Fruit fly (Drosophila melanogaster) whole organism, wandering third instar larva: ENCODE data around the gene CG7514.

Experiments
- Abd-B ChIP-seq: fragments of >200 bp; optimal IDR thresholded peaks from 2 replicates; lab custom pipeline; 2017; ENCODE audit warnings: missing biosample characterization, missing genetic modification characterization
- CG32264 ChIP-seq: fragments of 200-800 bp; sonication (Bioruptor generic); optimal IDR thresholded peaks from 2 replicates; lab custom pipeline; 2016; ENCODE audit warnings: missing biosample characterization, missing genetic modification characterization
- CG9705 ChIP-seq: fragments of 200-800 bp; sonication (Bioruptor generic); optimal IDR thresholded peaks from 2 replicates; lab custom pipeline; 2018; ENCODE audit warnings: missing biosample characterization, mild to moderate bottlenecking, missing genetic modification characterization
- CrebA ChIP-seq: fragments of 200-800 bp; sonication (Bioruptor generic); optimal IDR thresholded peaks from 2 replicates; lab custom pipeline; 2016; ENCODE audit warnings: missing biosample characterization, mild to moderate bottlenecking, missing genetic modification characterization, borderline replicate concordance
- Dfd ChIP-seq: fragments of >200 bp; optimal IDR thresholded peaks from 2 replicates; lab custom pipeline; 2017; ENCODE audit warnings: missing biosample characterization, missing genetic modification characterization
- Dif ChIP-seq: fragments of 200-275, 200-300 bp; sonication (Bioruptor generic); optimal IDR thresholded peaks from 2 replicates; lab custom pipeline; 2018; ENCODE audit warnings: missing biosample characterization, missing genetic modification characterization; ENCODE audit not compliant: partially characterized antibody
- GATAd ChIP-seq: sonication (Bioruptor generic); optimal IDR thresholded peaks from 2 replicates; lab custom pipeline; 2016; ENCODE audit warnings: missing biosample characterization, missing genetic modification characterization
- HLH106 ChIP-seq: fragments of 200-800 bp; optimal IDR thresholded peaks from 3 replicates; lab custom pipeline; 2019; ENCODE audit warnings: missing biosample characterization, mild to moderate bottlenecking, missing genetic modification characterization, moderate library complexity
- Hnf4 ChIP-seq: fragments of 200-800 bp; sonication (Bioruptor generic); optimal IDR thresholded peaks from 2 replicates; lab custom pipeline; 2016; ENCODE audit warnings: missing biosample characterization, mild to moderate bottlenecking, missing genetic modification characterization
- Hr78 ChIP-seq: fragments of >200 bp; optimal IDR thresholded peaks from 2 replicates; lab custom pipeline; 2017; ENCODE audit warnings: missing biosample characterization, missing genetic modification characterization
- Hr83 ChIP-seq: fragments of 200-300 bp; sonication (Bioruptor generic); optimal IDR thresholded peaks from 2 replicates; lab custom pipeline; 2016; ENCODE audit warnings: missing biosample characterization, mild to moderate bottlenecking, missing genetic modification characterization, moderate library complexity; ENCODE audit not compliant: poor library complexity, severe bottlenecking
- Jra ChIP-seq: sonication (Bioruptor generic); optimal IDR thresholded peaks from 2 replicates; lab custom pipeline; 2016; ENCODE audit warnings: missing biosample characterization, missing genetic modification characterization
- Mio ChIP-seq: sonication (Bioruptor generic); optimal IDR thresholded peaks from 2 replicates; lab custom pipeline; 2016; ENCODE audit warnings: missing biosample characterization, missing genetic modification characterization
- Myc ChIP-seq: fragments of >200 bp; optimal IDR thresholded peaks from 2 replicates; lab custom pipeline; 2017
- N ChIP-seq: fragments of >200 bp; optimal IDR thresholded peaks from 2 replicates; lab custom pipeline; 2018; ENCODE audit warnings: missing biosample characterization, missing external identifiers, missing genetic modification characterization
- OdsH ChIP-seq: fragments of 200-800 bp; sonication (Bioruptor generic); optimal IDR thresholded peaks from 2 replicates; lab custom pipeline; 2016; ENCODE audit warnings: missing biosample characterization, mild to moderate bottlenecking, missing genetic modification characterization
- Rel ChIP-seq, 2 experiments: fragments of 200-800 bp; sonication (Bioruptor generic) in 1 of 2; optimal IDR thresholded peaks; 2 replicates in 1 of 2; 3 replicates in 1 of 2; lab custom pipeline; 2016 to 2019; ENCODE audit warnings: mild to moderate bottlenecking in 2 of 2, missing biosample characterization in 2 of 2, missing genetic modification characterization in 2 of 2, moderate library complexity in 1 of 2
- Sp1 ChIP-seq: fragments of 200-800 bp; sonication (Bioruptor generic); optimal IDR thresholded peaks from 3 replicates; lab custom pipeline; 2019; ENCODE audit warnings: missing biosample characterization, mild to moderate bottlenecking, missing genetic modification characterization, moderate library complexity
- Vsx2 ChIP-seq: fragments of 200-300, 225-300 bp; sonication (Bioruptor generic); optimal IDR thresholded peaks from 2 replicates; lab custom pipeline; 2018; ENCODE audit warnings: missing biosample characterization, missing genetic modification characterization; ENCODE audit not compliant: partially characterized antibody
- br ChIP-seq: fragments of 200-800 bp; sonication (Bioruptor generic); optimal IDR thresholded peaks from 2 replicates; lab custom pipeline; 2016; ENCODE audit warnings: missing biosample characterization, missing genetic modification characterization
- brk ChIP-seq: fragments of 200-800 bp; sonication (Bioruptor generic); optimal IDR thresholded peaks from 2 replicates; lab custom pipeline; 2016; ENCODE audit warnings: missing biosample characterization, mild to moderate bottlenecking, missing genetic modification characterization
- dl ChIP-seq, 2 experiments: fragments of 175-275, 200-275 bp in 1 of 2; fragments of 200-275 bp in 1 of 2; sonication (Bioruptor generic); optimal IDR thresholded peaks; lab custom pipeline; 2018; ENCODE audit warnings: mild to moderate bottlenecking in 2 of 2, missing biosample characterization in 2 of 2, missing genetic modification characterization in 2 of 2, moderate library complexity in 2 of 2; ENCODE audit not compliant: partially characterized antibody in 2 of 2, insufficient read depth in 1 of 2
- dmrt93B ChIP-seq: fragments of 200-800 bp; sonication (Bioruptor generic); optimal IDR thresholded peaks from 2 replicates; lab custom pipeline; 2018; ENCODE audit warnings: missing biosample characterization, mild to moderate bottlenecking, missing genetic modification characterization
- dsf ChIP-seq: sonication (Bioruptor generic); optimal IDR thresholded peaks from 2 replicates; lab custom pipeline; 2016; ENCODE audit warnings: missing biosample characterization, missing genetic modification characterization, borderline replicate concordance
- ey ChIP-seq: fragments of 200-800 bp; sonication (Bioruptor generic); optimal IDR thresholded peaks from 2 replicates; lab custom pipeline; 2016; ENCODE audit warnings: missing biosample characterization, missing genetic modification characterization
- foxo ChIP-seq, 2 experiments: fragments of 200-800 bp; sonication (Bioruptor generic); optimal IDR thresholded peaks; 2 replicates in 1 of 2; 3 replicates in 1 of 2; lab custom pipeline; 2016 to 2017; ENCODE audit warnings: missing biosample characterization in 2 of 2, missing genetic modification characterization in 2 of 2
- fru ChIP-seq: fragments of 200-800 bp; sonication (Bioruptor generic); optimal IDR thresholded peaks from 3 replicates; lab custom pipeline; 2016; ENCODE audit warnings: missing biosample characterization, mild to moderate bottlenecking, missing genetic modification characterization
- h ChIP-seq: fragments of 200-800 bp; sonication (Bioruptor generic); optimal IDR thresholded peaks from 3 replicates; lab custom pipeline; 2016; ENCODE audit warnings: missing biosample characterization, mild to moderate bottlenecking, missing genetic modification characterization
- jim ChIP-seq: fragments of 175-275, 200-325 bp; sonication (Bioruptor generic); optimal IDR thresholded peaks from 2 replicates; lab custom pipeline; 2016; ENCODE audit warnings: missing biosample characterization, mild to moderate bottlenecking, missing genetic modification characterization
- lola ChIP-seq: fragments of >200 bp; optimal IDR thresholded peaks from 2 replicates; lab custom pipeline; 2017; ENCODE audit warnings: missing biosample characterization, missing genetic modification characterization
- pan ChIP-seq: fragments of >200 bp; optimal IDR thresholded peaks from 2 replicates; lab custom pipeline; 2017
- psq ChIP-seq: fragments of 200-800 bp; sonication (Bioruptor generic); optimal IDR thresholded peaks from 3 replicates; lab custom pipeline; 2017; ENCODE audit warnings: missing biosample characterization, mild to moderate bottlenecking, missing genetic modification characterization, moderate library complexity
- rgr ChIP-seq: fragments of 200-800 bp; sonication (Bioruptor generic); optimal IDR thresholded peaks from 3 replicates; lab custom pipeline; 2016; ENCODE audit warnings: missing biosample characterization, mild to moderate bottlenecking, missing genetic modification characterization
- sage ChIP-seq: fragments of 200-800 bp; sonication (Bioruptor generic); optimal IDR thresholded peaks from 2 replicates; lab custom pipeline; 2016; ENCODE audit warnings: missing biosample characterization, mild to moderate bottlenecking, missing genetic modification characterization
- sv ChIP-seq: fragments of 200-800 bp; sonication (Bioruptor generic); optimal IDR thresholded peaks from 3 replicates; lab custom pipeline; 2016; ENCODE audit warnings: missing biosample characterization, missing genetic modification characterization
- tai ChIP-seq: sonication (Bioruptor generic); optimal IDR thresholded peaks from 2 replicates; lab custom pipeline; 2016; ENCODE audit warnings: missing biosample characterization, missing genetic modification characterization
- usp ChIP-seq: fragments of >200 bp; optimal IDR thresholded peaks from 2 replicates; lab custom pipeline; 2017; ENCODE audit warnings: missing biosample characterization, missing genetic modification characterization
- woc ChIP-seq: sonication (Bioruptor generic); optimal IDR thresholded peaks from 2 replicates; lab custom pipeline; 2016; ENCODE audit warnings: missing biosample characterization, mild to moderate bottlenecking, missing genetic modification characterization

Gene CG7514

DNA sequence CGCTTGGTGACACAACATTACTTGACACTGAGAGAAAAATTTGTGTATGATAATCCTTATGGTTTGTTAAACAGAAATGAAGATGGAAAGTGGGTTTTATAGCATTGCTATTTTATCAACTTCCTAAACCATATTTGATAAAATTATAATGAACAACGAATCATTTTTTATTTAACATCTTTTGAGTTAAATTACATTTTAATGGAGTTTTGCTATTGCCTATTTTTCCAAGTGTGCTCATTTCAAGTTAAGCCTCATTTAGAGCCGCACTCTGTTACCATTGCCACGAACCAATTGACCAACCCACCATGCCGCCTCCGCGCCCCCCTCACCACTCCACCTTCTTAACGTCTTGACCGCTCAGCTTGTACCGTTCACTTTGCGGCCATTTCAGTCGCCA, 11.5 kb upstream of the CG7514 start:
- no peak for TF ChIP-seq Dif (GFP tag; lab: Kevin White, UChicago)
- no peak for TF ChIP-seq foxo (GFP tag; optimal IDR thresholded peaks at IDR 0.05; lab: Kevin White, UChicago)
- no peak for TF ChIP-seq CG32264 (GFP tag; lab: Kevin White, UChicago)
- TF ChIP-seq, all 38 proteins: peak for 0

DNA sequence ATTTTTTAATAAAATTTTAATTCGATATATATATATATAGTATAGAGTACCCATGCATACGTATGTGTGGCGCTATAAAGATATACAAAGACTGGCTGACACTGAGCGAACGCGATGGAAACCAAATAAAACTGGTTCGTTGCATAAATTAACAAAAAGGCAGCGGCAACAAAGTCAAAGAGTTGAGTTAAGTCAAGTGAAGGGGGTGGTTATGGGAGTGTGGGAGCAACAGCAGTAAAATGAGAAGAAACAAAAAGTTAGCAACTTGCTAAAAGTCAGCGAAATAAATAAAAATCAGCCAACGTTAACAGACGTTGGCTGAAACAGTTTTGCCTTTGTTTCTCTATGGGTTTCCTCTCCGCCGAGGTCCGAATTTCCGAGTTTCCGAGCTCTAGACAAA, 9.9 kb upstream of the CG7514 start:
- TF ChIP-seq ey: no peak
- no peak for TF ChIP-seq sage (GFP tag; lab: Kevin White, UChicago)
- no peak for TF ChIP-seq Vsx2 (GFP tag; lab: Kevin White, UChicago)
- peak; percentile 37 for TF ChIP-seq jim
- TF ChIP-seq Sp1 (GFP tag; lab: Kevin White, UChicago): no peak
- TF ChIP-seq brk (GFP tag; lab: Kevin White, UChicago): no peak
- TF ChIP-seq Hr78: no peak

DNA sequence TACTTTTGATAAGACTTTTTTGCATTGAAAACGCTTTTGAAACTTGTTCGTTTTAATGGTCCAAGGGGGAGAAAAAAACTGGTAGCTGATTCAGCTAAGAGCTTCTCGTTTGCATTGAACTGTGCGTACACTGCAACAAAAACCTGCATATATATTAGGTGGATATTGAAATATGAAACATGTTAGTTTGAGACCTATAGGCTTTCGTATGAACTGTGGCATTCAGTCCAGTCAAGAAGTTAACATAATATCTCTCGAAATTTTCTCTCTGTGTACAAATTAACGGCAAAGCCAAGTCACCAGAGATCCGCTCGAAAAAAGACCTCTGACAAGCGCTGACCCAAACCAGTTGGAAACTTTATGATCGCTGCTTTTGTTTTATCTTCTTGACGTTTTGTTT, 9.5 kb upstream of the CG7514 start:
- TF ChIP-seq rgr (GFP tag; lab: Kevin White, UChicago) (peak; percentile 83), Mio (GFP tag; lab: Kevin White, UChicago) (no peak), Abd-B (GFP tag; lab: Kevin White, UChicago) (no peak), dsf (GFP tag; lab: Kevin White, UChicago) (no peak), Vsx2 (GFP tag; lab: Kevin White, UChicago) (no peak), Dfd (GFP tag; lab: Kevin White, UChicago) (no peak), usp (GFP tag; lab: Kevin White, UChicago) (no peak), CG9705 (GFP tag; lab: Kevin White, UChicago) (peak; percentile 82), N (GFP tag; lab: Kevin White, UChicago) (no peak), GATAd (GFP tag; lab: Kevin White, UChicago) (peak; percentile 53), Dif (GFP tag; lab: Kevin White, UChicago) (no peak), jim (no peak), sage (GFP tag; lab: Kevin White, UChicago) (peak; percentile 67), dl (GFP tag; optimal IDR thresholded peaks at IDR 0.05; lab: Kevin White, UChicago; ENCODE audit: insufficient read depth in 1 of 2, partially characterized antibody in 2 of 2) (no peak), Myc (lab: Kevin White, UChicago) (no peak), dmrt93B (peak; percentile 77), Jra (no peak), tai (GFP tag; lab: Kevin White, UChicago) (peak; percentile 69), sv (GFP tag; lab: Kevin White, UChicago) (peak; percentile 59), pan (no peak), Hr78 (no peak), Sp1 (GFP tag; lab: Kevin White, UChicago) (peak; percentile 77), foxo (GFP tag; optimal IDR thresholded peaks at IDR 0.05; lab: Kevin White, UChicago) (peak in 1 of 2 experiments; percentile 77), HLH106 (peak; percentile 82), CG32264 (GFP tag; lab: Kevin White, UChicago) (peak; percentile 31), ey (peak; percentile 84), Hr83 (GFP tag; lab: Kevin White, UChicago) (peak; percentile 72), br (GFP tag; lab: Kevin White, UChicago) (peak; percentile 84), OdsH (peak; percentile 85), lola (GFP tag; lab: Kevin White, UChicago) (no peak), Hnf4 (GFP tag; lab: Kevin White, UChicago) (peak; percentile 81), woc (GFP tag; lab: Kevin White, UChicago) (peak; percentile 29), CrebA (GFP tag; lab: Kevin White, UChicago) (no peak), Rel (GFP tag; optimal IDR thresholded peaks at IDR 0.05; lab: Kevin White, UChicago) (no peak), Rel (tag; optimal IDR thresholded peaks at IDR 0.05; lab: Kevin White, UChicago) (peak; percentile 18), brk (GFP tag; lab: Kevin White, UChicago) (peak; percentile 48), psq (GFP tag; lab: Kevin White, UChicago) (peak; percentile 69), h (GFP tag; lab: Kevin White, UChicago) (peak; percentile 88), fru (peak; percentile 86)
